Fruit fly (Drosophila melanogaster): Measurements from ENCODE around the gene CG10700.

- no peak for TF ChIP-seq ovo (GFP tag; optimal IDR thresholded peaks at IDR 0.05)
- no peak for TF ChIP-seq Crg-1 (GFP tag; optimal IDR thresholded peaks at IDR 0.05)
- no peak for TF ChIP-seq Mnt (GFP tag; optimal IDR thresholded peaks at IDR 0.05)
- no peak for TF ChIP-seq kay (GFP tag; ENCODE audit: borderline replicate concordance)
- no peak for TF ChIP-seq CG1620 (GFP tag; optimal IDR thresholded peaks at IDR 0.05)
- TF ChIP-seq Clk (GFP tag; optimal IDR thresholded peaks at IDR 0.05), result no peak
- no peak for TF ChIP-seq bab1 (GFP tag; optimal IDR thresholded peaks at IDR 0.05)
- no peak for TF ChIP-seq cic (GFP tag; optimal IDR thresholded peaks at IDR 0.05)
- TF ChIP-seq Hr96 (GFP tag; optimal IDR thresholded peaks at IDR 0.05), result no peak
- no peak for TF ChIP-seq tj (GFP tag; optimal IDR thresholded peaks at IDR 0.05)
Measured at dm6 chr2L:19111137-19111536, 32.3 kb upstream of the CG10700 start.

All from whole organism, adult.